Worm (Caenorhabditis elegans) whole organism, L1 larva: ENCODE data around the gene cutl-11.

Experiments used
- C34B4.2 ChIP-seq: sonication (generic microtip); optimal IDR thresholded peaks from 2 replicates; lab custom pipeline; 2017; ENCODE audit warnings: mild to moderate bottlenecking, missing genetic modification characterization, missing compliant biosample characterization
- F16B12.6 ChIP-seq: fragments of 150-350 bp; optimal IDR thresholded peaks from 2 replicates; lab custom pipeline; 2014; ENCODE audit warnings: missing biosample characterization, missing genetic modification characterization
- Y116A8C.19 ChIP-seq: sonication (generic microtip); optimal IDR thresholded peaks from 2 replicates; lab custom pipeline; 2016; ENCODE audit warnings: missing compliant biosample characterization, missing genetic modification characterization, borderline replicate concordance
- aha-1 ChIP-seq: fragments of 150-350 bp; optimal IDR thresholded peaks from 2 replicates; lab custom pipeline; 2014; ENCODE audit warnings: missing biosample characterization, missing genetic modification characterization
- blmp-1 ChIP-seq: fragments of 150-350 bp; optimal IDR thresholded peaks from 2 replicates; lab custom pipeline; 2014; ENCODE audit warnings: missing biosample characterization, missing genetic modification characterization
- ces-1 ChIP-seq: fragments of 150-350 bp; optimal IDR thresholded peaks from 2 replicates; lab custom pipeline; 2014; ENCODE audit warnings: missing biosample characterization, missing genetic modification reagents, missing genetic modification characterization
- efl-1 ChIP-seq, 4 experiments: fragments of 150-350 bp; optimal IDR thresholded peaks in 3 of 4; peaks in 1 of 4; 1 replicate in 1 of 4; 2 replicates in 3 of 4; lab custom pipeline; 2014; ENCODE audit warnings: missing biosample characterization in 2 of 4, missing genetic modification characterization in 2 of 4, missing genetic modification reagents in 2 of 4
- efl-3 ChIP-seq: fragments of 200-800 bp; sonication (Bioruptor generic); optimal IDR thresholded peaks from 2 replicates; lab custom pipeline; 2018; ENCODE audit warnings: mild to moderate bottlenecking, missing genetic modification characterization, missing compliant biosample characterization
- egl-13 ChIP-seq: sonication (generic microtip); optimal IDR thresholded peaks from 2 replicates; lab custom pipeline; 2016; ENCODE audit warnings: missing genotype, missing genetic modification reagents, missing genetic modification characterization, missing compliant biosample characterization
- elt-2 ChIP-seq: sonication (generic microtip); optimal IDR thresholded peaks from 2 replicates; lab custom pipeline; 2016; ENCODE audit warnings: missing genetic modification characterization, mild to moderate bottlenecking, inconsistent platforms, missing compliant biosample characterization, missing genetic modification reagents
- lin-14 ChIP-seq: fragments of 200-800 bp; sonication (Bioruptor generic); optimal IDR thresholded peaks from 2 replicates; lab custom pipeline; 2018; ENCODE audit warnings: mild to moderate bottlenecking, missing genetic modification characterization, moderate library complexity, missing compliant biosample characterization
- lin-15B ChIP-seq: fragments of 150-350 bp; sonication (generic microtip); optimal IDR thresholded peaks from 3 replicates; lab custom pipeline; 2014; ENCODE audit warnings: missing biosample characterization, missing genetic modification characterization
- lin-35 ChIP-seq, 2 experiments: fragments of 150-350 bp; optimal IDR thresholded peaks; 2 replicates each; lab custom pipeline; 2014; ENCODE audit warnings: missing biosample characterization in 2 of 2, missing genetic modification characterization in 2 of 2, missing genetic modification reagents in 2 of 2
- lsy-2 ChIP-seq, 2 experiments: fragments of 150-350 bp; optimal IDR thresholded peaks; 2 replicates each; lab custom pipeline; 2014; ENCODE audit warnings: missing biosample characterization in 2 of 2, missing genetic modification characterization in 2 of 2
- nhr-11 ChIP-seq: fragments of 150-350 bp; optimal IDR thresholded peaks from 2 replicates; lab custom pipeline; 2014; ENCODE audit warnings: missing biosample characterization, missing genetic modification characterization
- nhr-12 ChIP-seq: sonication (generic microtip); optimal IDR thresholded peaks from 2 replicates; lab custom pipeline; 2017; ENCODE audit warnings: missing biosample characterization, missing genetic modification characterization
- nhr-20 ChIP-seq: sonication (generic microtip); optimal IDR thresholded peaks from 2 replicates; lab custom pipeline; 2016; ENCODE audit warnings: mild to moderate bottlenecking, missing genetic modification characterization, missing compliant biosample characterization
- nhr-237 ChIP-seq: fragments of 150-350 bp; optimal IDR thresholded peaks from 2 replicates; lab custom pipeline; 2014; ENCODE audit warnings: missing biosample characterization, missing genetic modification characterization
- nhr-47 ChIP-seq: sonication (generic microtip); optimal IDR thresholded peaks from 2 replicates; lab custom pipeline; 2016; ENCODE audit warnings: mild to moderate bottlenecking, missing genetic modification characterization, moderate library complexity, missing compliant biosample characterization
- nhr-76 ChIP-seq: sonication (generic microtip); optimal IDR thresholded peaks from 2 replicates; lab custom pipeline; 2017; ENCODE audit warnings: missing biosample characterization, missing genetic modification characterization
- pag-3 ChIP-seq: sonication (generic microtip); optimal IDR thresholded peaks from 2 replicates; lab custom pipeline; 2017; ENCODE audit warnings: missing genetic modification characterization, mild to moderate bottlenecking, missing compliant biosample characterization, antibody characterized with exemption, borderline replicate concordance; ENCODE audit not compliant: insufficient read depth
- pqm-1 ChIP-seq: sonication (generic microtip); optimal IDR thresholded peaks from 3 replicates; lab custom pipeline; 2017; ENCODE audit warnings: missing biosample characterization, missing genetic modification characterization
- snpc-4 ChIP-seq: fragments of 150-350 bp; optimal IDR thresholded peaks from 2 replicates; lab custom pipeline; 2014; ENCODE audit warnings: missing biosample characterization, missing genetic modification characterization
- sox-4 ChIP-seq: sonication (generic microtip); optimal IDR thresholded peaks from 2 replicates; lab custom pipeline; 2016; ENCODE audit warnings: missing genetic modification characterization, missing compliant biosample characterization
- sup-37 ChIP-seq: fragments of 200-800 bp; sonication (Bioruptor generic); optimal IDR thresholded peaks from 2 replicates; lab custom pipeline; 2018; ENCODE audit warnings: mild to moderate bottlenecking, missing genetic modification characterization, missing compliant biosample characterization
- unc-130 ChIP-seq: fragments of 150-350 bp; optimal IDR thresholded peaks from 2 replicates; lab custom pipeline; 2017; ENCODE audit warnings: missing biosample characterization, missing genetic modification characterization, inconsistent platforms
- unc-98 ChIP-seq: fragments of 200-800 bp; sonication (Bioruptor generic); IDR thresholded peaks from 2 replicates; pipeline ENCODE4 v1.3.6; 2022; ENCODE audit warnings: missing genetic modification characterization, missing compliant biosample characterization

cutl-11 gene

ce11 chrX:11693092-11693491, 42.4 kb upstream of the cutl-11 start, which contains the start of gene smcl-1 (continued):
- TF ChIP-seq unc-130 (tag; lab: Kevin White, UChicago), result peak; percentile 23
- no peak for TF ChIP-seq aha-1 (tag; lab: Kevin White, UChicago)
- no peak for TF ChIP-seq F16B12.6 (tag; lab: Kevin White, UChicago)
- no peak for TF ChIP-seq pag-3 (tag; lab: Kevin White, UChicago)
- no peak for TF ChIP-seq C34B4.2 (tag; lab: Kevin White, UChicago)

ce11 chrX:11690014-11690591, 39.5 kb upstream of the cutl-11 start, which contains the start of the genes C44C10.10 and C44C10.5:
C44C10.10 (plus strand) TSS chrX:11690314.
C44C10.5 (plus strand) TSS chrX:11690541.
- TF ChIP-seq nhr-12, result no peak
- no peak for TF ChIP-seq nhr-237 (tag; lab: Kevin White, UChicago)
- no peak for TF ChIP-seq nhr-76
- TF ChIP-seq lsy-2 (tag; optimal IDR thresholded peaks at IDR 0.05; lab: Kevin White, UChicago), result no peak
- no peak for TF ChIP-seq nhr-11 (tag; lab: Kevin White, UChicago)
- no peak for TF ChIP-seq efl-3 (GFP tag; lab: Kevin White, UChicago)
- TF ChIP-seq egl-13 (tag; lab: Kevin White, UChicago), result no peak
- TF ChIP-seq lin-15B (tag; lab: Kevin White, UChicago), result no peak
- no peak for TF ChIP-seq unc-98 (GFP tag; lab: Robert Waterston, UW)
- TF ChIP-seq F16B12.6 (tag; lab: Kevin White, UChicago), result no peak
- TF ChIP-seq, all 84 proteins: peak for 0

- TF ChIP-seq sup-37 (no peak), pqm-1 (tag; lab: Kevin White, UChicago) (no peak), Y116A8C.19 (tag; lab: Kevin White, UChicago) (no peak), ces-1 (GFP tag; lab: Kevin White, UChicago) (no peak), lin-14 (GFP tag; lab: Kevin White, UChicago) (no peak)
These were observed 37.2 kb upstream of the cutl-11 start, which contains the start of gene C44C10.7 for ce11 chrX:11687836-11688319. C44C10.7 (minus strand) TSS chrX:11688269.

- no peak for TF ChIP-seq efl-1 (optimal IDR thresholded peaks at IDR 0.05; lab: Kevin White, UChicago)
- TF ChIP-seq efl-1 (GFP tag; optimal IDR thresholded peaks at IDR 0.05 in 1 of 2; lab: Kevin White, UChicago), result peak in 1 of 2 experiments; percentile 27
- no peak for TF ChIP-seq snpc-4 (tag; lab: Kevin White, UChicago)
These were observed 33.6 kb upstream of the cutl-11 start, which contains the start of gene hnd-1 for ce11 chrX:11684261-11684660. hnd-1 (plus strand) TSS chrX:11684561.

ce11 chrX:11680851-11681250, 30.2 kb upstream of the cutl-11 start, which contains the start of gene T04F8.7:
T04F8.7 (minus strand) TSS chrX:11680980.
- TF ChIP-seq lin-35 (GFP tag; optimal IDR thresholded peaks at IDR 0.05; lab: Kevin White, UChicago) (peak in 1 of 2 experiments; percentile 30), elt-2 (tag; lab: Kevin White, UChicago) (peak; percentile 71), unc-98 (GFP tag; lab: Robert Waterston, UW) (no peak)
- TF ChIP-seq, all 84 proteins: peak for 2

- TF ChIP-seq blmp-1 (tag; lab: Kevin White, UChicago) (no peak), sox-4 (no peak), nhr-47 (tag; lab: Kevin White, UChicago) (no peak), lsy-2 (tag; optimal IDR thresholded peaks at IDR 0.05; lab: Kevin White, UChicago) (no peak), nhr-20 (tag; lab: Kevin White, UChicago) (no peak)
These were observed 28.7 kb upstream of the cutl-11 start for ce11 chrX:11679211-11679977.
